Fruit fly (Drosophila melanogaster) whole organism, embryonic: ENCODE measurements around the gene CG14282.
A peak's percentile ranks its signal among the peaks of the same experiment; 100 is the strongest.

Experiments
- CG12942 ChIP-seq: fragments of 200-800 bp; sonication (Bioruptor generic); optimal IDR thresholded peaks from 3 replicates; lab custom pipeline; 2016; ENCODE audit warnings: missing biosample characterization, missing genetic modification characterization
- CG13424 ChIP-seq: fragments of 200-800 bp; sonication (Bioruptor generic); optimal IDR thresholded peaks from 2 replicates; lab custom pipeline; 2019; ENCODE audit warnings: missing biosample characterization, mild to moderate bottlenecking, missing genetic modification characterization, moderate library complexity
- CG15601 ChIP-seq: fragments of 200-800 bp; sonication (Bioruptor generic); optimal IDR thresholded peaks from 3 replicates; lab custom pipeline; 2019; ENCODE audit warnings: missing biosample characterization, mild to moderate bottlenecking, missing genetic modification characterization, moderate library complexity
- CG1602 ChIP-seq: fragments of 200-800 bp; sonication (Bioruptor generic); optimal IDR thresholded peaks from 3 replicates; lab custom pipeline; 2016; ENCODE audit warnings: missing biosample characterization, missing genetic modification characterization
- CG17328 ChIP-seq: fragments of 200-800 bp; sonication (Bioruptor generic); IDR thresholded peaks from 2 replicates; pipeline ENCODE4 v1.3.6; 2022; ENCODE audit warnings: missing biosample characterization, missing genetic modification characterization
- CG1832 ChIP-seq: fragments of 200-800 bp; sonication (Bioruptor generic); optimal IDR thresholded peaks from 2 replicates; lab custom pipeline; 2017; ENCODE audit warnings: missing biosample characterization, mild to moderate bottlenecking, missing genetic modification characterization, inconsistent platforms
- CG18476 ChIP-seq: fragments of 200-800 bp; sonication (Bioruptor generic); optimal IDR thresholded peaks from 2 replicates; lab custom pipeline; 2016; ENCODE audit warnings: missing biosample characterization, mild to moderate bottlenecking, missing genetic modification characterization
- CG3065 ChIP-seq: fragments of 200-800 bp; sonication (Bioruptor generic); optimal IDR thresholded peaks from 2 replicates; lab custom pipeline; 2016; ENCODE audit warnings: missing biosample characterization, missing genetic modification characterization
- CG3726 ChIP-seq: fragments of 200-800 bp; sonication (Bioruptor generic); IDR thresholded peaks from 3 replicates; pipeline ENCODE4, ENCODE4 v1.3.6; 2022; ENCODE audit warnings: missing biosample characterization, missing genetic modification characterization
- CG3847 ChIP-seq: fragments of 200-800 bp; sonication (Bioruptor generic); IDR thresholded peaks from 2 replicates; pipeline ENCODE4 v1.3.6; 2022; ENCODE audit warnings: missing biosample characterization, missing genetic modification characterization
- CG4404 ChIP-seq: fragments of 200-800 bp; sonication (Bioruptor generic); IDR thresholded peaks from 2 replicates; pipeline ENCODE4 v1.3.6; 2022; ENCODE audit warnings: missing biosample characterization, missing genetic modification characterization
- CG5245 ChIP-seq: fragments of 200-800 bp; sonication (Bioruptor generic); optimal IDR thresholded peaks from 3 replicates; lab custom pipeline; 2016; ENCODE audit warnings: missing biosample characterization, missing genetic modification characterization
- CG7556 ChIP-seq: fragments of 200-800 bp; sonication (Bioruptor generic); optimal IDR thresholded peaks from 2 replicates; lab custom pipeline; 2017; ENCODE audit warnings: missing biosample characterization, mild to moderate bottlenecking, missing genetic modification characterization
- CG7928 ChIP-seq: fragments of 200-800 bp; sonication (Bioruptor generic); optimal IDR thresholded peaks from 2 replicates; lab custom pipeline; 2017; ENCODE audit warnings: missing biosample characterization, mild to moderate bottlenecking, missing genetic modification characterization
- CG7987 ChIP-seq: fragments of 200-800 bp; sonication (Bioruptor generic); optimal IDR thresholded peaks from 2 replicates; lab custom pipeline; 2018; ENCODE audit warnings: missing biosample characterization, mild to moderate bottlenecking, missing genetic modification characterization, moderate library complexity
- CG8924 ChIP-seq: fragments of 200-800 bp; optimal IDR thresholded peaks from 3 replicates; lab custom pipeline; 2019; ENCODE audit warnings: missing biosample characterization, mild to moderate bottlenecking, missing genetic modification characterization, moderate library complexity
- CG8944 ChIP-seq: fragments of 200-800 bp; sonication (Bioruptor generic); optimal IDR thresholded peaks from 3 replicates; lab custom pipeline; 2016; ENCODE audit warnings: missing biosample characterization, missing genetic modification characterization
- CHES-1-like ChIP-seq: fragments of 200-800 bp; sonication (Bioruptor generic); optimal IDR thresholded peaks from 2 replicates; lab custom pipeline; 2016; ENCODE audit warnings: missing biosample characterization, missing genetic modification characterization
- D19B ChIP-seq: fragments of 200-800 bp; sonication (Bioruptor generic); optimal IDR thresholded peaks from 2 replicates; lab custom pipeline; 2017; ENCODE audit warnings: missing biosample characterization, mild to moderate bottlenecking, missing genetic modification characterization
- Dbx ChIP-seq: fragments of 200-800 bp; sonication (Bioruptor generic); IDR thresholded peaks from 3 replicates; pipeline ENCODE4 v1.3.6; 2022; ENCODE audit warnings: missing biosample characterization, missing genetic modification characterization
- Dfd ChIP-seq, 2 experiments: fragments of >200 bp; optimal IDR thresholded peaks; 2 replicates each; lab custom pipeline; 2017; ENCODE audit warnings: missing biosample characterization in 2 of 2, missing genetic modification characterization in 2 of 2
- Ets97D ChIP-seq: fragments of 200-800 bp; sonication (Bioruptor generic); optimal IDR thresholded peaks from 3 replicates; lab custom pipeline; 2016; ENCODE audit warnings: missing biosample characterization, missing genetic modification characterization
- GATAe ChIP-seq: fragments of 200-800 bp; sonication (Bioruptor generic); conservative IDR thresholded peaks from 2 replicates; pipeline ENCODE4 v1.3.6; 2022; ENCODE audit warnings: missing biosample characterization, missing genetic modification characterization
- H2.0 ChIP-seq: fragments of 200-800 bp; sonication (Bioruptor generic); IDR thresholded peaks from 2 replicates; pipeline ENCODE4 v1.3.6; 2022; ENCODE audit warnings: missing biosample characterization, missing genetic modification characterization
- HmgD ChIP-seq: fragments of 200-800 bp; sonication (Bioruptor generic); optimal IDR thresholded peaks from 3 replicates; lab custom pipeline; 2016; ENCODE audit warnings: missing biosample characterization, missing genetic modification characterization
- HmgZ ChIP-seq: fragments of 200-800 bp; sonication (Bioruptor generic); optimal IDR thresholded peaks from 2 replicates; lab custom pipeline; 2018; ENCODE audit warnings: missing biosample characterization, mild to moderate bottlenecking, missing genetic modification characterization
- Hr78 ChIP-seq, 2 experiments: fragments of 200-800 bp in 1 of 2; fragments of >200 bp in 1 of 2; sonication (Bioruptor generic) in 1 of 2; optimal IDR thresholded peaks; 2 replicates each; lab custom pipeline; 2017 to 2019; ENCODE audit warnings: missing biosample characterization in 2 of 2, missing genetic modification characterization in 2 of 2, mild to moderate bottlenecking in 1 of 2, moderate library complexity in 1 of 2
- Opbp ChIP-seq: fragments of 200-800 bp; sonication (Bioruptor generic); IDR thresholded peaks from 3 replicates; pipeline ENCODE4 v1.3.6; 2022; ENCODE audit warnings: missing biosample characterization, missing genetic modification characterization; ENCODE audit not compliant: partially characterized antibody
- Ptx1 ChIP-seq: fragments of 200-800 bp; sonication (Bioruptor generic); IDR thresholded peaks from 2 replicates; pipeline ENCODE4 v1.3.6; 2022; ENCODE audit warnings: missing biosample characterization, missing genetic modification characterization
- Sin3A ChIP-seq: fragments of >200 bp; optimal IDR thresholded peaks from 2 replicates; lab custom pipeline; 2018
- Sox100B ChIP-seq: fragments of 200-800 bp; sonication (Bioruptor generic); optimal IDR thresholded peaks from 3 replicates; lab custom pipeline; 2018; ENCODE audit warnings: missing biosample characterization, mild to moderate bottlenecking, missing genetic modification characterization
- Sry-δ ChIP-seq: fragments of 200-800 bp; sonication (Bioruptor generic); optimal IDR thresholded peaks from 2 replicates; lab custom pipeline; 2016; ENCODE audit warnings: missing biosample characterization, missing genetic modification characterization
- Ssrp ChIP-seq: fragments of 200-800 bp; sonication (Bioruptor generic); optimal IDR thresholded peaks from 2 replicates; lab custom pipeline; 2018; ENCODE audit warnings: missing biosample characterization, mild to moderate bottlenecking, missing genetic modification characterization, moderate library complexity
- Usf ChIP-seq: fragments of 200-800 bp; sonication (Bioruptor generic); optimal IDR thresholded peaks from 2 replicates; lab custom pipeline; 2017; ENCODE audit warnings: missing genotype, missing biosample characterization, missing genetic modification characterization
- Xrp1 ChIP-seq: fragments of 200-800 bp; sonication (Bioruptor generic); IDR thresholded peaks from 2 replicates; pipeline ENCODE4 v1.3.6; 2022; ENCODE audit warnings: missing biosample characterization, missing genetic modification characterization
- YL-1 ChIP-seq: fragments of 200-800 bp; sonication (Bioruptor generic); optimal IDR thresholded peaks from 3 replicates; lab custom pipeline; 2017; ENCODE audit warnings: missing biosample characterization, mild to moderate bottlenecking, missing genetic modification characterization
- bcd ChIP-seq: fragments of 200-800 bp; sonication (Bioruptor generic); optimal IDR thresholded peaks from 2 replicates; lab custom pipeline; 2017; ENCODE audit warnings: missing biosample characterization, mild to moderate bottlenecking, missing genetic modification characterization
- dm ChIP-seq: fragments of 200-800 bp; sonication (Bioruptor generic); optimal IDR thresholded peaks from 3 replicates; lab custom pipeline; 2016; ENCODE audit warnings: missing biosample characterization, missing genetic modification characterization
- en ChIP-seq: fragments of 200-800 bp; sonication (Bioruptor generic); optimal IDR thresholded peaks from 2 replicates; lab custom pipeline; 2016; ENCODE audit warnings: missing biosample characterization, missing genetic modification characterization
- gsb ChIP-seq: fragments of 200-800 bp; sonication (Bioruptor generic); IDR thresholded peaks from 2 replicates; pipeline ENCODE4 v1.3.6; 2022; ENCODE audit warnings: missing biosample characterization, missing genetic modification characterization
- gt ChIP-seq: fragments of 200-800 bp; sonication (Bioruptor generic); IDR thresholded peaks from 2 replicates; pipeline ENCODE4 v1.3.6; 2022; ENCODE audit warnings: missing biosample characterization, missing genetic modification characterization
- ind ChIP-seq: fragments of 200-800 bp; sonication (Bioruptor generic); optimal IDR thresholded peaks from 3 replicates; lab custom pipeline; 2016; ENCODE audit warnings: missing biosample characterization, missing genetic modification characterization
- kni ChIP-seq: fragments of 200-800 bp; sonication (Bioruptor generic); optimal IDR thresholded peaks from 3 replicates; lab custom pipeline; 2017; ENCODE audit warnings: mild to moderate bottlenecking, missing biosample characterization, missing genetic modification reagents, missing genetic modification characterization
- lola ChIP-seq, 3 experiments: fragments of >200 bp in 2 of 3; fragments of 200-800 bp in 1 of 3; sonication (Bioruptor generic) in 1 of 3; optimal IDR thresholded peaks; 2 replicates each; lab custom pipeline; 2017 to 2019; ENCODE audit warnings: missing biosample characterization in 3 of 3, missing genetic modification characterization in 3 of 3, mild to moderate bottlenecking in 1 of 3, moderate library complexity in 1 of 3
- pan ChIP-seq, 4 experiments: fragments of >200 bp in 3 of 4; fragments of 200-800 bp in 1 of 4; sonication (Bioruptor generic) in 1 of 4; optimal IDR thresholded peaks in 3 of 4; IDR thresholded peaks in 1 of 4; 2 replicates each; pipeline versions ENCODE4 v1.3.6 to Lab custom; 2017 to 2022; ENCODE audit warnings: missing biosample characterization in 2 of 4, missing genetic modification characterization in 2 of 4, mixed read lengths in 1 of 4
- pho ChIP-seq: fragments of 200-800 bp; sonication (Bioruptor generic); optimal IDR thresholded peaks from 2 replicates; lab custom pipeline; 2016; ENCODE audit warnings: missing biosample characterization, missing genetic modification characterization
- ranshi ChIP-seq: fragments of 200-800 bp; sonication (Bioruptor generic); IDR thresholded peaks from 2 replicates; pipeline ENCODE4 v1.3.6; 2022; ENCODE audit warnings: missing biosample characterization, missing genetic modification characterization
- run ChIP-seq: fragments of 200-800 bp; sonication (Bioruptor generic); optimal IDR thresholded peaks from 3 replicates; lab custom pipeline; 2018; ENCODE audit warnings: missing biosample characterization, mild to moderate bottlenecking, missing genetic modification characterization
- seq ChIP-seq: fragments of 200-800 bp; sonication (Bioruptor generic); IDR thresholded peaks from 2 replicates; pipeline ENCODE4 v1.3.6; 2022; ENCODE audit warnings: missing biosample characterization, missing genetic modification characterization
- stc ChIP-seq: fragments of 200-800 bp; sonication (Bioruptor generic); IDR thresholded peaks from 2 replicates; pipeline ENCODE4 v1.3.6; 2022; ENCODE audit warnings: missing biosample characterization, missing genetic modification characterization
- toy ChIP-seq: fragments of 200-800 bp; sonication (Bioruptor generic); IDR thresholded peaks from 2 replicates; pipeline ENCODE4 v1.3.6; 2022; ENCODE audit warnings: missing biosample characterization, missing genetic modification characterization
- ttk ChIP-seq: fragments of 200-800 bp; sonication (Bioruptor generic); IDR thresholded peaks from 2 replicates; pipeline ENCODE4 v2.1.2; 2022; ENCODE audit warnings: missing biosample characterization, missing genetic modification characterization

CG14282 gene

dm6 chr3R:19223369-19223768, 46.6 kb downstream of the CG14282 start (continued):
- TF ChIP-seq YL-1 (GFP tag; lab: Kevin White, UChicago) = no peak
- no peak for TF ChIP-seq D19B (GFP tag; lab: Kevin White, UChicago)
- TF ChIP-seq CG7556 (GFP tag; lab: Kevin White, UChicago) = no peak
- no peak for TF ChIP-seq CG4404 (GFP tag; lab: Robert Waterston, UW)
- no peak for TF ChIP-seq CG17328
- no peak for TF ChIP-seq pan (optimal IDR thresholded peaks at IDR 0.05; lab: Kevin White, UChicago)
- no peak for TF ChIP-seq pan (GFP tag; optimal IDR thresholded peaks at IDR 0.05 in 1 of 2, IDR thresholded peaks at IDR 0.05 in 1 of 2)
- no peak for TF ChIP-seq CG3847
- no peak for TF ChIP-seq Sin3A (lab: Kevin White, UChicago)
- no peak for TF ChIP-seq ranshi (GFP tag; lab: Robert Waterston, UW)
- no peak for TF ChIP-seq toy
- TF ChIP-seq Xrp1 (GFP tag; lab: Robert Waterston, UW) = no peak
- TF ChIP-seq CG15601 (tag; lab: Kevin White, UChicago) = no peak
- no peak for TF ChIP-seq bcd (GFP tag; lab: Kevin White, UChicago)
- no peak for TF ChIP-seq en
- TF ChIP-seq Sox100B (GFP tag; lab: Kevin White, UChicago) = no peak
- TF ChIP-seq lola (GFP tag; optimal IDR thresholded peaks at IDR 0.05; lab: Kevin White, UChicago) = no peak
- no peak for TF ChIP-seq dm
- no peak for TF ChIP-seq Opbp (GFP tag; lab: Robert Waterston, UW)
- no peak for TF ChIP-seq gt (GFP tag; lab: Robert Waterston, UW)
- TF ChIP-seq CG3065 = no peak
- no peak for TF ChIP-seq CG13424
- TF ChIP-seq seq (GFP tag; lab: Robert Waterston, UW) = peak; percentile 6; the same call in 1 of the 2 replicates
- TF ChIP-seq ttk (GFP tag; lab: Robert Waterston, UW) = no peak
- TF ChIP-seq Hr78 (GFP tag; optimal IDR thresholded peaks at IDR 0.05; lab: Kevin White, UChicago) = peak in 1 of 2 experiments; percentile 82
- no peak for TF ChIP-seq CG8924
- TF ChIP-seq CG1602 = no peak
- TF ChIP-seq stc = no peak
- no peak for TF ChIP-seq Ptx1
- TF ChIP-seq CG7987 (GFP tag; lab: Kevin White, UChicago) = peak; percentile 17
- TF ChIP-seq CG3726 (GFP tag; lab: Robert Waterston, UW) = no peak
- TF ChIP-seq Sry-δ (GFP tag; lab: Kevin White, UChicago) = no peak
- TF ChIP-seq Ssrp = no peak
- TF ChIP-seq CG12942 (GFP tag; lab: Kevin White, UChicago) = no peak
- no peak for TF ChIP-seq H2.0 (GFP tag; lab: Robert Waterston, UW)
- TF ChIP-seq kni (GFP tag; lab: Kevin White, UChicago) = no peak
- no peak for TF ChIP-seq CG18476 (GFP tag; lab: Kevin White, UChicago)
- no peak for TF ChIP-seq gsb
- TF ChIP-seq HmgZ (tag; lab: Kevin White, UChicago) = peak; percentile 56
- no peak for TF ChIP-seq CG5245
- TF ChIP-seq Dfd (GFP tag; optimal IDR thresholded peaks at IDR 0.05; lab: Kevin White, UChicago) = no peak
- no peak for TF ChIP-seq pho (GFP tag; lab: Kevin White, UChicago)
- no peak for TF ChIP-seq Usf (GFP tag; lab: Kevin White, UChicago)
- no peak for TF ChIP-seq Ets97D (GFP tag; lab: Kevin White, UChicago)
- no peak for TF ChIP-seq HmgD (GFP tag; lab: Kevin White, UChicago)
- no peak for TF ChIP-seq run (tag; lab: Kevin White, UChicago)
- TF ChIP-seq CG8944 (GFP tag; lab: Kevin White, UChicago) = no peak
- TF ChIP-seq CG1832 = no peak
- no peak for TF ChIP-seq ind (GFP tag; lab: Kevin White, UChicago)
- peak; percentile 97 for TF ChIP-seq GATAe (GFP tag; lab: Robert Waterston, UW)
- TF ChIP-seq CG7928 (GFP tag; lab: Kevin White, UChicago) = no peak
- no peak for TF ChIP-seq CHES-1-like (GFP tag; lab: Kevin White, UChicago)
- TF ChIP-seq Dbx (GFP tag; lab: Robert Waterston, UW) = no peak
